Worm (Caenorhabditis elegans) whole organism, L2 larva: ENCODE data around the gene F13H8.11.

Source experiments
- R02D3.7 ChIP-seq: fragments of 150-350 bp; optimal IDR thresholded peaks from 2 replicates; lab custom pipeline; 2014; ENCODE audit warnings: missing biosample characterization, missing genetic modification characterization
- ZK546.5 ChIP-seq: sonication (generic microtip); optimal IDR thresholded peaks from 2 replicates; lab custom pipeline; 2017; ENCODE audit warnings: missing biosample characterization, missing genetic modification characterization
- ceh-82 ChIP-seq: fragments of 150-350 bp; optimal IDR thresholded peaks from 2 replicates; lab custom pipeline; 2014; ENCODE audit warnings: missing biosample characterization, missing genetic modification characterization
- lin-39 ChIP-seq: fragments of 150-350 bp; optimal IDR thresholded peaks from 2 replicates; lab custom pipeline; 2014; ENCODE audit warnings: missing biosample characterization, missing genetic modification reagents, missing genetic modification characterization
- nhr-11 ChIP-seq: fragments of 150-350 bp; optimal IDR thresholded peaks from 2 replicates; lab custom pipeline; 2014; ENCODE audit warnings: missing biosample characterization, missing genetic modification characterization
- nhr-25 ChIP-seq: fragments of 150-350 bp; sonication (generic microtip); optimal IDR thresholded peaks from 3 replicates; lab custom pipeline; 2014; ENCODE audit warnings: missing biosample characterization, missing genetic modification characterization
- unc-62 ChIP-seq: fragments of 150-350 bp; optimal IDR thresholded peaks from 2 replicates; lab custom pipeline; 2014; ENCODE audit warnings: missing biosample characterization, missing genetic modification reagents, missing genetic modification characterization
- ztf-4 ChIP-seq: fragments of 150-350 bp; optimal IDR thresholded peaks from 2 replicates; lab custom pipeline; 2014; ENCODE audit warnings: missing biosample characterization, missing genetic modification characterization

ce11 chrII:6208116-6208515 lies 51.7 kb downstream of the F13H8.11 start, which contains the start of gene daf-37:
- TF ChIP-seq unc-62 (GFP tag; lab: Kevin White, UChicago) (no peak), ZK546.5 (no peak), nhr-11 (no peak), R02D3.7 (tag; lab: Kevin White, UChicago) (no peak), ceh-82 (tag; lab: Kevin White, UChicago) (no peak), lin-39 (tag; lab: Kevin White, UChicago) (no peak), ztf-4 (no peak), nhr-25 (tag; lab: Kevin White, UChicago) (no peak)
